Fruit fly (Drosophila melanogaster): ENCODE data around the gene HemK2.

The HemK2 gene

dm6 chr2L:2731370-2732138, 27.9 kb downstream of the HemK2 start (continued):
- TF ChIP-seq fkh (GFP tag; optimal IDR thresholded peaks at IDR 0.05) (peak; percentile 14), CG11294 (GFP tag; IDR thresholded peaks at IDR 0.05) (peak; percentile 53; the same call in 1 of the 2 replicates), CG34406 (GFP tag; optimal IDR thresholded peaks at IDR 0.05) (no peak), CG10669 (GFP tag; optimal IDR thresholded peaks at IDR 0.05) (no peak), CG32006 (GFP tag; optimal IDR thresholded peaks at IDR 0.05) (peak; percentile 72), esn (GFP tag; optimal IDR thresholded peaks at IDR 0.05) (no peak), CG11762 (GFP tag; optimal IDR thresholded peaks at IDR 0.05; ENCODE audit: insufficient read depth) (no peak), CG7368 (GFP tag; optimal IDR thresholded peaks at IDR 0.05) (no peak), salr (GFP tag; optimal IDR thresholded peaks at IDR 0.05) (no peak), ss (GFP tag; optimal IDR thresholded peaks at IDR 0.05) (no peak), CG8119 (GFP tag; IDR thresholded peaks at IDR 0.05) (peak; percentile 52)

dm6 chr2L:2730756-2731155, 28.7 kb downstream of the HemK2 start:
- TF ChIP-seq Eip78C (GFP tag) (peak; percentile 3), Gug (GFP tag; IDR thresholded peaks at IDR 0.05) (no peak)

- peak; percentile 48; the same call in 1 of the 2 replicates for TF ChIP-seq CG11294 (GFP tag; IDR thresholded peaks at IDR 0.05)
- peak; percentile 17 for TF ChIP-seq OdsH (GFP tag; optimal IDR thresholded peaks at IDR 0.05)
- peak in 1 of 2 experiments; percentile 20 for TF ChIP-seq ss (GFP tag; optimal IDR thresholded peaks at IDR 0.05)
- TF ChIP-seq achi (GFP tag; optimal IDR thresholded peaks at IDR 0.05) = peak; percentile 35
- peak; percentile 28 for TF ChIP-seq Eip78C (GFP tag)
- peak; percentile 66; the same call in 2 of the 3 replicates for TF ChIP-seq CG6163 (GFP tag; IDR thresholded peaks at IDR 0.05)
- peak; percentile 44 for TF ChIP-seq Hr4 (GFP tag; optimal IDR thresholded peaks at IDR 0.05)
- TF ChIP-seq pdm3 (GFP tag; optimal IDR thresholded peaks at IDR 0.05) = peak; percentile 24
- no peak for TF ChIP-seq Sox102F (GFP tag; optimal IDR thresholded peaks at IDR 0.05)
- TF ChIP-seq Sox15 (GFP tag; optimal IDR thresholded peaks at IDR 0.05) = no peak
- TF ChIP-seq Ets96B (tag; optimal IDR thresholded peaks at IDR 0.05) = no peak
- TF ChIP-seq eg (GFP tag; IDR thresholded peaks at IDR 0.05) = peak; percentile 57; the same call in 2 of the 3 replicates
- peak; percentile 54 for TF ChIP-seq CG32006 (GFP tag; optimal IDR thresholded peaks at IDR 0.05)
- peak; percentile 3 for TF ChIP-seq dsx (GFP tag; optimal IDR thresholded peaks at IDR 0.05; ENCODE audit: poor library complexity, severe bottlenecking)
- peak; percentile 17 for TF ChIP-seq net (GFP tag; optimal IDR thresholded peaks at IDR 0.05)
- TF ChIP-seq CG6808 (GFP tag; optimal IDR thresholded peaks at IDR 0.05) = peak; percentile 24
- no peak for TF ChIP-seq Sox14 (GFP tag; optimal IDR thresholded peaks at IDR 0.05)
These were observed 29.6 kb downstream of the HemK2 start for dm6 chr2L:2729882-2730281.

dm6 chr2L:2728577-2728976, 30.9 kb downstream of the HemK2 start:
- TF ChIP-seq OdsH (GFP tag; optimal IDR thresholded peaks at IDR 0.05) = no peak
- peak; percentile 37 for TF ChIP-seq CG32006 (GFP tag; optimal IDR thresholded peaks at IDR 0.05)
- TF ChIP-seq dac (GFP tag; optimal IDR thresholded peaks at IDR 0.05) = no peak
- no peak for TF ChIP-seq CG8632 (GFP tag; optimal IDR thresholded peaks at IDR 0.05)
- TF ChIP-seq Hr4 (GFP tag; optimal IDR thresholded peaks at IDR 0.05) = peak; percentile 41
- TF ChIP-seq Eip78C (GFP tag) = peak; percentile 6
- TF ChIP-seq topi (GFP tag; optimal IDR thresholded peaks at IDR 0.05) = no peak
- TF ChIP-seq Hr39 (GFP tag; optimal IDR thresholded peaks at IDR 0.05) = no peak
- TF ChIP-seq svp (GFP tag) = peak; percentile 23

dm6 chr2L:2727812-2728211, 31.7 kb downstream of the HemK2 start:
- TF ChIP-seq fd59A (GFP tag; optimal IDR thresholded peaks at IDR 0.05) (no peak), Ets96B (tag; optimal IDR thresholded peaks at IDR 0.05) (no peak), ss (GFP tag; optimal IDR thresholded peaks at IDR 0.05) (peak; percentile 46 to 71), Ets21C (GFP tag; optimal IDR thresholded peaks at IDR 0.05) (no peak), CG11294 (GFP tag; IDR thresholded peaks at IDR 0.05) (no peak), Eip78C (GFP tag) (peak; percentile 21), CG9139 (GFP tag; optimal IDR thresholded peaks at IDR 0.05) (peak; percentile 17), CG8119 (GFP tag; IDR thresholded peaks at IDR 0.05) (peak; percentile 39; the same call in 1 of the 3 replicates), Eip93F (GFP tag; optimal IDR thresholded peaks at IDR 0.05) (no peak), CG6163 (GFP tag; IDR thresholded peaks at IDR 0.05) (peak; percentile 64; the same call in 2 of the 3 replicates), eg (GFP tag; IDR thresholded peaks at IDR 0.05) (peak; percentile 46; the same call in 1 of the 3 replicates), Blimp-1 (GFP tag; optimal IDR thresholded peaks at IDR 0.05) (no peak), achi (GFP tag; optimal IDR thresholded peaks at IDR 0.05) (no peak), CG6854 (GFP tag; optimal IDR thresholded peaks at IDR 0.05) (no peak)

All from whole organism, prepupa.